Worm (Caenorhabditis elegans) whole organism, L1 larva: ENCODE measurements around the gene W01B6.4.

Source experiments
- C16A3.4 ChIP-seq: fragments of 150-350 bp; optimal IDR thresholded peaks from 2 replicates; lab custom pipeline; 2014; ENCODE audit warnings: missing biosample characterization, missing genetic modification characterization
- aha-1 ChIP-seq: fragments of 150-350 bp; optimal IDR thresholded peaks from 2 replicates; lab custom pipeline; 2014; ENCODE audit warnings: missing biosample characterization, missing genetic modification characterization
- ama-1 ChIP-seq: fragments of 150-350 bp; optimal IDR thresholded peaks from 2 replicates; lab custom pipeline; 2014
- fkh-10 ChIP-seq: sonication (generic microtip); optimal IDR thresholded peaks from 2 replicates; lab custom pipeline; 2017; ENCODE audit warnings: missing biosample characterization, missing genetic modification reagents, missing genetic modification characterization
- hpl-2 ChIP-seq: fragments of 150-350 bp; optimal IDR thresholded peaks from 2 replicates; lab custom pipeline; 2014; ENCODE audit warnings: missing biosample characterization, missing genetic modification reagents, missing genetic modification characterization
- lin-15B ChIP-seq: fragments of 150-350 bp; sonication (generic microtip); optimal IDR thresholded peaks from 3 replicates; lab custom pipeline; 2014; ENCODE audit warnings: missing biosample characterization, missing genetic modification characterization
- nhr-90 ChIP-seq: sonication (generic microtip); optimal IDR thresholded peaks from 2 replicates; lab custom pipeline; 2016; ENCODE audit warnings: mild to moderate bottlenecking, missing genetic modification characterization, missing compliant biosample characterization; ENCODE audit not compliant: poor library complexity
- pag-3 ChIP-seq: sonication (generic microtip); optimal IDR thresholded peaks from 2 replicates; lab custom pipeline; 2017; ENCODE audit warnings: missing genetic modification characterization, mild to moderate bottlenecking, missing compliant biosample characterization, antibody characterized with exemption, borderline replicate concordance; ENCODE audit not compliant: insufficient read depth
- skn-1 ChIP-seq: fragments of 150-350 bp; optimal IDR thresholded peaks from 2 replicates; lab custom pipeline; 2014; ENCODE audit warnings: missing biosample characterization, missing genetic modification characterization
- snpc-4 ChIP-seq: fragments of 150-350 bp; optimal IDR thresholded peaks from 2 replicates; lab custom pipeline; 2014; ENCODE audit warnings: missing biosample characterization, missing genetic modification characterization
- swsn-7 ChIP-seq: sonication (generic microtip); optimal IDR thresholded peaks from 2 replicates; lab custom pipeline; 2016; ENCODE audit warnings: missing genetic modification characterization, missing compliant biosample characterization
- tbx-2 ChIP-seq: sonication (generic microtip); optimal IDR thresholded peaks from 2 replicates; lab custom pipeline; 2016; ENCODE audit warnings: missing genetic modification characterization, missing compliant biosample characterization
- vab-15 ChIP-seq: sonication (generic microtip); optimal IDR thresholded peaks from 2 replicates; lab custom pipeline; 2017; ENCODE audit warnings: missing genotype, mild to moderate bottlenecking, missing genetic modification characterization, missing compliant biosample characterization
- ztf-11 ChIP-seq, 2 experiments: sonication (generic microtip); optimal IDR thresholded peaks; 2 replicates each; lab custom pipeline; 2016 to 2017; ENCODE audit warnings: missing genetic modification characterization in 2 of 2, missing biosample characterization in 1 of 2, missing compliant biosample characterization in 1 of 2

DNA sequence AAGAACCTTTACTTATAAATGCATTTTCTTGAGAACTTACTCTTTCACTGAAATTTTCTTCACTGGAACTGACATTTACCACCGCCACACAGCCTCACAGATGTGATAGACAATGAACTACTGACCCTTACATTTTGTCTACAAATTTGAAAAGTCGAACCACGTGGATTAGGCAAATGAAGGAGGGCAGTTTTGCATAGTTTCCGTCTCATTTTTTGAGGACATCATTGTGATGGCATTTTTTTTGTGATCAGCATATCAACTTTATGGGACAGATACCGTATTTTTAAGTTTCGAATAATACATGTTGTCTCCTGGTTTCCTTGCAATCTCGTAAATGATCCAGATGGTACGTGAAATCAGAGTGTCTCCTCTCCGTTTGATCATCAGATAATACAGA lies 2.7 kb upstream of the W01B6.4 start, which contains the start of gene W01B6.3:
- no peak for TF ChIP-seq nhr-90 (tag; lab: Kevin White, UChicago)
- TF ChIP-seq C16A3.4 (tag; lab: Kevin White, UChicago): no peak
- TF ChIP-seq aha-1 (tag; lab: Kevin White, UChicago): no peak
- no peak for TF ChIP-seq fkh-10 (GFP tag; lab: Kevin White, UChicago)
- no peak for TF ChIP-seq ztf-11 (tag; optimal IDR thresholded peaks at IDR 0.05; lab: Kevin White, UChicago)
- TF ChIP-seq tbx-2 (tag; lab: Kevin White, UChicago): no peak
- no peak for TF ChIP-seq lin-15B (tag; lab: Kevin White, UChicago)
- TF ChIP-seq vab-15: no peak
- TF ChIP-seq hpl-2 (GFP tag; lab: Kevin White, UChicago): no peak
- TF ChIP-seq snpc-4: no peak
- no peak for TF ChIP-seq skn-1 (tag; lab: Kevin White, UChicago)
- TF ChIP-seq swsn-7 (tag; lab: Kevin White, UChicago): no peak
- TF ChIP-seq pag-3 (tag; lab: Kevin White, UChicago): no peak
- no peak for TF ChIP-seq ama-1 (lab: Kevin White, UChicago)
